Fruit fly (Drosophila melanogaster): ENCODE results near the gene CG13895.

- no peak for TF ChIP-seq Six4 (GFP tag; optimal IDR thresholded peaks at IDR 0.05)
- TF ChIP-seq CG14014 (GFP tag; IDR thresholded peaks at IDR 0.05), result no peak
- no peak for TF ChIP-seq CG2202 (tag; optimal IDR thresholded peaks at IDR 0.05)
Observed at dm6 chr3L:685441-685804, 22.6 kb downstream of the CG13895 start, which contains the start of gene ebd1.

Data from whole organism, embryonic.